Fruit fly (Drosophila melanogaster): Measurements from ENCODE around the gene Mtr3.

Mtr3 gene

DNA sequence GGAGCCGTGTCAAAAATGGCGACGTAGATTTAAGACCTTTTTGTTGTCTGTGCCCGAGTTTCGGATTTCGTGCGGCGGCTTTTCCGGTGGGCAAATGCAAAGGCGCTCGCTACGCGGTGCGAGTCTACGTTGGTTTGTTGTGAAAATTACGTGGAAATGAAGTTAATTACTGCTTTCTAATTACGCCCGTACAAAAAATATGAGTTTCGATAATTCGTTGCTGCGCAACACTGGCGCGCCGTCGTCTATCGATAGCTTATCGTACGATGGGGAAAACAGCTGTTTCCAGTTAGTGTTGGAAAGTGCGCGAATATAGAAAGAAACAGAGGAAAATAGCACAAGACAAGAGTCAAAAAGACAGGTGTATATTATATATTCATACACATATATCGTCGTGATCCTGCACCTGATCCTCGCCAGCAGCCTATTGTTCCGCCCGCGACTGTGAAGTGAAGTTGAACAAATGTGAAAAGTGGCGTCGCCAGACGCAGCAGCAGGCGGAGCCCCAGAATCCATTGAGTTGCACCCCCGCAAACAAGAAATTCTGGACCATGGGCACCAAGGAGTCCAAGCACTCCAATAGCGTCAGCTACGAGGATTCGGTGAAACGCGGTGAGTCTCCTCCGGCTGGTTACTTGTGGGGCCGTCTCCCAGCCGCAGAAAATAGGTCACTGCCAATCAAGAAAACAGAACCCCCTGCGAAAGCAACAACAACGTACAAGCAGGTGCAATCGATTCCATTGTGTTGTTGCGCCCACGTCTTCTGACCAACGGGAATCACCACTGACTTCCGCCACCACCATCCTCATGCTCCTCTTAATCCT is 42.5 kb downstream of the Mtr3 start, which contains the start of the genes Rab8 and Usp32 (continued):
- TF ChIP-seq CG8119 (GFP tag; IDR thresholded peaks at IDR 0.05) (no peak), CG9139 (GFP tag; optimal IDR thresholded peaks at IDR 0.05) (peak; percentile 39), Blimp-1 (GFP tag; optimal IDR thresholded peaks at IDR 0.05) (no peak), fd85E (GFP tag; optimal IDR thresholded peaks at IDR 0.05) (no peak), CG11294 (GFP tag; IDR thresholded peaks at IDR 0.05) (no peak), CG3032 (tag; optimal IDR thresholded peaks at IDR 0.05) (peak; percentile 64), CG1621 (tag; optimal IDR thresholded peaks at IDR 0.05) (peak; percentile 99), vri (GFP tag; optimal IDR thresholded peaks at IDR 0.05) (peak; percentile 76), lz (GFP tag; optimal IDR thresholded peaks at IDR 0.05) (peak; percentile 70), CG4318 (GFP tag; optimal IDR thresholded peaks at IDR 0.05) (no peak)

DNA sequence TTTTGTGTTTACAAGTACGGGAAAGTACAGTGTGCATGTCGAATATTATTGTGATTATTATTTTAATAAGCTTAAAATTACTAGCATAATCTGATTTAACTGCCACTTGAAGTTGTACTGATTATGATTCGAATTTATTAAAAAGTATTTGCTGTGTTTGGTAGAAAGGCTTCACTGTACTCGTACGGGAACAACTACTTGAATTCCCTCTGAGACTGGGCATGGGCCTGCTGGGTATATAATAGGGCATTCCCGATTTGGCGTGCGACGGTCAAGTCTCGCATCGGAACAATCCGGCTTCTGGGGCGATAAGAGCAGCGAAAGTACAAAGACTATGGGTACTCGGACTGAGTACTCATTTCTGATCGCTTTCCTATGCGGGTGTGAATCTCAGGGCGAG is 43.8 kb downstream of the Mtr3 start:
- TF ChIP-seq CG10669 (GFP tag; optimal IDR thresholded peaks at IDR 0.05) = peak; percentile 60
- no peak for TF ChIP-seq CG34406 (GFP tag; optimal IDR thresholded peaks at IDR 0.05)
- TF ChIP-seq acj6 (GFP tag; optimal IDR thresholded peaks at IDR 0.05) = peak; percentile 10
- TF ChIP-seq CG16779 (tag; optimal IDR thresholded peaks at IDR 0.05) = no peak
- peak; percentile 39 for TF ChIP-seq OdsH (GFP tag; optimal IDR thresholded peaks at IDR 0.05)
- TF ChIP-seq CG32006 (GFP tag; optimal IDR thresholded peaks at IDR 0.05) = no peak
- TF ChIP-seq CG6808 (GFP tag; optimal IDR thresholded peaks at IDR 0.05) = no peak
- peak; percentile 41 for TF ChIP-seq Sox102F (GFP tag; optimal IDR thresholded peaks at IDR 0.05)
- peak; percentile 41 for TF ChIP-seq Hr4 (GFP tag; optimal IDR thresholded peaks at IDR 0.05)
- TF ChIP-seq CG31627 (GFP tag; optimal IDR thresholded peaks at IDR 0.05) = peak; percentile 17
- no peak for TF ChIP-seq Ets96B (tag; optimal IDR thresholded peaks at IDR 0.05)
- peak; percentile 46 for TF ChIP-seq esn (GFP tag; optimal IDR thresholded peaks at IDR 0.05)
- TF ChIP-seq lz (GFP tag; optimal IDR thresholded peaks at IDR 0.05) = peak; percentile 2
- peak; percentile 22 for TF ChIP-seq cyc (GFP tag; optimal IDR thresholded peaks at IDR 0.05)
- no peak for TF ChIP-seq Ets21C (GFP tag; optimal IDR thresholded peaks at IDR 0.05)
- TF ChIP-seq ss (GFP tag; optimal IDR thresholded peaks at IDR 0.05) = peak in 1 of 2 experiments; percentile 31
- peak; percentile 23 for TF ChIP-seq pdm3 (GFP tag; optimal IDR thresholded peaks at IDR 0.05)
- no peak for TF ChIP-seq CG8319 (GFP tag; optimal IDR thresholded peaks at IDR 0.05)
- no peak for TF ChIP-seq fkh (GFP tag; optimal IDR thresholded peaks at IDR 0.05)
- peak; percentile 41 for TF ChIP-seq Sox14 (GFP tag; optimal IDR thresholded peaks at IDR 0.05)
- peak; percentile 17 for TF ChIP-seq topi (GFP tag; optimal IDR thresholded peaks at IDR 0.05)
- 0 out of 3 replicates have a peak, but pooled peaks have one; percentile 32 for TF ChIP-seq eg (GFP tag; IDR thresholded peaks at IDR 0.05)
- TF ChIP-seq CG6792 (GFP tag; optimal IDR thresholded peaks at IDR 0.05) = peak; percentile 18
- TF ChIP-seq Eip93F (GFP tag; optimal IDR thresholded peaks at IDR 0.05) = no peak
- TF ChIP-seq CG7368 (GFP tag; optimal IDR thresholded peaks at IDR 0.05) = no peak
- peak; percentile 11 for TF ChIP-seq achi (GFP tag; optimal IDR thresholded peaks at IDR 0.05)
- TF ChIP-seq dac (GFP tag; optimal IDR thresholded peaks at IDR 0.05) = no peak
- peak; percentile 36 for TF ChIP-seq Met (GFP tag; optimal IDR thresholded peaks at IDR 0.05)
- TF ChIP-seq Eip78C (GFP tag) = peak; percentile 87
- TF ChIP-seq CG15336 (GFP tag; IDR thresholded peaks at IDR 0.05) = peak; percentile 17; the same call in 1 of the 2 replicates
- peak; percentile 12 for TF ChIP-seq Eip75B (GFP tag; optimal IDR thresholded peaks at IDR 0.05)
- no peak for TF ChIP-seq CG8632 (GFP tag; optimal IDR thresholded peaks at IDR 0.05)
- TF ChIP-seq vri (GFP tag; optimal IDR thresholded peaks at IDR 0.05) = peak; percentile 19
- no peak for TF ChIP-seq CG11294 (GFP tag; IDR thresholded peaks at IDR 0.05)
- TF ChIP-seq svp (GFP tag) = peak; percentile 73

Measured in whole organism, prepupa.